Fruit fly (Drosophila melanogaster): ENCODE data around the gene Elp1.

The Elp1 gene

dm6 chr3R:11604654-11605436 is 45.9 kb upstream of the Elp1 start (continued):
- TF ChIP-seq Jarid2 (GFP tag; optimal IDR thresholded peaks at IDR 0.05) = peak; percentile 38
- TF ChIP-seq chinmo (GFP tag; IDR thresholded peaks at IDR 0.05; ENCODE audit: partially characterized antibody) = peak; percentile 94; the same call in 3 of the 4 replicates
- no peak for TF ChIP-seq dmrt99B (tag; optimal IDR thresholded peaks at IDR 0.05)
- no peak for TF ChIP-seq caup (GFP tag; optimal IDR thresholded peaks at IDR 0.05; ENCODE audit: severe bottlenecking)
- no peak for TF ChIP-seq Rfx (GFP tag; IDR thresholded peaks at IDR 0.05)
- peak; percentile 30; the same call in 1 of the 2 replicates for TF ChIP-seq chm (GFP tag; IDR thresholded peaks at IDR 0.05)
- no peak for TF ChIP-seq CG17912 (GFP tag; optimal IDR thresholded peaks at IDR 0.05)
- TF ChIP-seq B-H1 (GFP tag; IDR thresholded peaks at IDR 0.05) = no peak
- no peak for TF ChIP-seq NC2β (GFP tag; optimal IDR thresholded peaks at IDR 0.05)
- no peak for TF ChIP-seq CG5245 (GFP tag; optimal IDR thresholded peaks at IDR 0.05)
- no peak for TF ChIP-seq Meics (GFP tag; optimal IDR thresholded peaks at IDR 0.05)
- TF ChIP-seq CG14014 (GFP tag; IDR thresholded peaks at IDR 0.05) = no peak
- TF ChIP-seq ken (GFP tag; IDR thresholded peaks at IDR 0.05) = no peak
- TF ChIP-seq sna (GFP tag; IDR thresholded peaks at IDR 0.05; ENCODE audit: partially characterized antibody) = peak; percentile 80
- peak; percentile 25 for TF ChIP-seq MTF-1 (GFP tag; optimal IDR thresholded peaks at IDR 0.05; ENCODE audit: borderline replicate concordance)
- TF ChIP-seq CHES-1-like (GFP tag; optimal IDR thresholded peaks at IDR 0.05) = no peak
- TF ChIP-seq kah (GFP tag; optimal IDR thresholded peaks at IDR 0.05) = no peak
- TF ChIP-seq CG3281 (GFP tag; optimal IDR thresholded peaks at IDR 0.05) = no peak
- no peak for TF ChIP-seq CG14441 (GFP tag; IDR thresholded peaks at IDR 0.05)
- TF ChIP-seq toy (GFP tag; IDR thresholded peaks at IDR 0.05) = no peak
- peak; percentile 38 for TF ChIP-seq CG6813 (GFP tag; optimal IDR thresholded peaks at IDR 0.05)
- TF ChIP-seq ato (GFP tag; IDR thresholded peaks at IDR 0.05; ENCODE audit: partially characterized antibody) = no peak; the same call in 1 of the 2 replicates
- TF ChIP-seq stwl (tag; optimal IDR thresholded peaks at IDR 0.05) = peak; percentile 95
- no peak for TF ChIP-seq Neu2 (GFP tag; optimal IDR thresholded peaks at IDR 0.05; ENCODE audit: borderline replicate concordance)
- no peak for TF ChIP-seq slp2 (GFP tag; optimal IDR thresholded peaks at IDR 0.05)
- peak; percentile 46 for TF ChIP-seq Hand (GFP tag; optimal IDR thresholded peaks at IDR 0.05)
- no peak for TF ChIP-seq phol (tag; optimal IDR thresholded peaks at IDR 0.05)
- TF ChIP-seq CG4360 (GFP tag; IDR thresholded peaks at IDR 0.05) = peak; percentile 50
- TF ChIP-seq Opbp (GFP tag; IDR thresholded peaks at IDR 0.05; ENCODE audit: partially characterized antibody) = peak; percentile 48; the same call in 1 of the 3 replicates
- no peak for TF ChIP-seq pfk (GFP tag; optimal IDR thresholded peaks at IDR 0.05)
- no peak for TF ChIP-seq GATAe (GFP tag; conservative IDR thresholded peaks at IDR 0.05)
- TF ChIP-seq row (GFP tag; IDR thresholded peaks at IDR 0.05) = no peak
- TF ChIP-seq Side (GFP tag; optimal IDR thresholded peaks at IDR 0.05) = no peak
- TF ChIP-seq gt (GFP tag; IDR thresholded peaks at IDR 0.05) = no peak
- no peak for TF ChIP-seq eyg (GFP tag; optimal IDR thresholded peaks at IDR 0.05)
- TF ChIP-seq Hr39 (optimal IDR thresholded peaks at IDR 0.05) = no peak
- no peak for TF ChIP-seq CG17359 (tag; optimal IDR thresholded peaks at IDR 0.05)
- no peak for TF ChIP-seq Fer2 (tag; optimal IDR thresholded peaks at IDR 0.05)
- peak; percentile 30; the same call in 1 of the 3 replicates for TF ChIP-seq CG7357 (GFP tag; IDR thresholded peaks at IDR 0.05)
- TF ChIP-seq Fer1 (GFP tag; optimal IDR thresholded peaks at IDR 0.05) = no peak
- peak in 1 of 2 experiments; percentile 72 for TF ChIP-seq bsh (GFP tag; optimal IDR thresholded peaks at IDR 0.05)
- TF ChIP-seq CG9797 (GFP tag; optimal IDR thresholded peaks at IDR 0.05) = no peak
- TF ChIP-seq pros (GFP tag; optimal IDR thresholded peaks at IDR 0.05) = no peak
- no peak for TF ChIP-seq crc (GFP tag; optimal IDR thresholded peaks at IDR 0.05)
- TF ChIP-seq CG11723 (GFP tag; optimal IDR thresholded peaks at IDR 0.05) = no peak
- TF ChIP-seq CG7556 (GFP tag; optimal IDR thresholded peaks at IDR 0.05) = no peak
- no peak for TF ChIP-seq Ada2b (GFP tag; IDR thresholded peaks at IDR 0.05)
- TF ChIP-seq psq (GFP tag; optimal IDR thresholded peaks at IDR 0.05) = no peak
- no peak for TF ChIP-seq CG3163 (GFP tag; optimal IDR thresholded peaks at IDR 0.05)
